Fruit fly (Drosophila melanogaster) whole organism, embryonic: ENCODE results near the gene CG13086.
A peak's percentile ranks its signal among the peaks of the same experiment; 100 is the strongest.

Source experiments
- CG10209 ChIP-seq: fragments of 200-800 bp; sonication (Bioruptor generic); optimal IDR thresholded peaks from 3 replicates; lab custom pipeline; 2017; ENCODE audit warnings: missing biosample characterization, mild to moderate bottlenecking, missing genetic modification characterization, missing genetic modification reagents
- CG10431 ChIP-seq: fragments of 200-800 bp; sonication (Bioruptor generic); optimal IDR thresholded peaks from 3 replicates; lab custom pipeline; 2018; ENCODE audit warnings: missing biosample characterization, mild to moderate bottlenecking, missing genetic modification characterization
- CG12391 ChIP-seq: fragments of 200-800 bp; sonication (Bioruptor generic); optimal IDR thresholded peaks from 3 replicates; lab custom pipeline; 2018; ENCODE audit warnings: missing biosample characterization, mild to moderate bottlenecking, missing genetic modification characterization, moderate library complexity
- CG15601 ChIP-seq: fragments of 200-800 bp; sonication (Bioruptor generic); optimal IDR thresholded peaks from 3 replicates; lab custom pipeline; 2019; ENCODE audit warnings: missing biosample characterization, mild to moderate bottlenecking, missing genetic modification characterization, moderate library complexity
- CG16863 ChIP-seq: fragments of 200-800 bp; sonication (Bioruptor generic); optimal IDR thresholded peaks from 3 replicates; lab custom pipeline; 2016; ENCODE audit warnings: missing biosample characterization, missing genetic modification characterization
- CG18764 ChIP-seq: fragments of 200-800 bp; sonication (Bioruptor generic); optimal IDR thresholded peaks from 3 replicates; lab custom pipeline; 2016; ENCODE audit warnings: missing biosample characterization, missing genetic modification characterization
- CG31388 ChIP-seq: fragments of 200-800 bp; sonication (Bioruptor generic); optimal IDR thresholded peaks from 2 replicates; lab custom pipeline; 2016; ENCODE audit warnings: missing biosample characterization, missing genetic modification characterization
- CG4328 ChIP-seq: fragments of 200-800 bp; sonication (Bioruptor generic); optimal IDR thresholded peaks from 3 replicates; lab custom pipeline; 2017; ENCODE audit warnings: missing biosample characterization, missing genetic modification reagents, missing genetic modification characterization
- CG8924 ChIP-seq: fragments of 200-800 bp; optimal IDR thresholded peaks from 3 replicates; lab custom pipeline; 2019; ENCODE audit warnings: missing biosample characterization, mild to moderate bottlenecking, missing genetic modification characterization, moderate library complexity
- D ChIP-seq, 2 experiments: fragments of 200-800 bp in 1 of 2; fragments of >200 bp in 1 of 2; sonication (Bioruptor generic) in 1 of 2; optimal IDR thresholded peaks; 2 replicates in 1 of 2; 3 replicates in 1 of 2; lab custom pipeline; 2017; ENCODE audit warnings: mild to moderate bottlenecking in 1 of 2, missing biosample characterization in 1 of 2, missing genetic modification characterization in 1 of 2, missing genetic modification reagents in 1 of 2
- Doc3 ChIP-seq: fragments of 200-800 bp; sonication (Bioruptor generic); IDR thresholded peaks from 3 replicates; pipeline ENCODE4 v1.3.6; 2022; ENCODE audit warnings: missing biosample characterization, missing genetic modification characterization; ENCODE audit not compliant: partially characterized antibody
- H15 ChIP-seq: fragments of 200-800 bp; sonication (Bioruptor generic); IDR thresholded peaks from 3 replicates; pipeline ENCODE4 v1.3.6; 2022; ENCODE audit warnings: missing biosample characterization, missing genetic modification characterization
- H2.0 ChIP-seq: fragments of 200-800 bp; sonication (Bioruptor generic); IDR thresholded peaks from 2 replicates; pipeline ENCODE4 v1.3.6; 2022; ENCODE audit warnings: missing biosample characterization, missing genetic modification characterization
- HLH3B ChIP-seq: fragments of 200-800 bp; sonication (Bioruptor generic); IDR thresholded peaks from 2 replicates; pipeline ENCODE4 v1.3.6; 2022; ENCODE audit warnings: missing biosample characterization, missing genetic modification characterization
- Hsf ChIP-seq: fragments of 200-800 bp; sonication (Bioruptor generic); optimal IDR thresholded peaks from 3 replicates; lab custom pipeline; 2016; ENCODE audit warnings: missing biosample characterization, missing genetic modification characterization
- Kr ChIP-seq: fragments of 200-800 bp; sonication (Bioruptor generic); optimal IDR thresholded peaks from 2 replicates; lab custom pipeline; 2017; ENCODE audit warnings: missing biosample characterization, mild to moderate bottlenecking, missing genetic modification characterization
- MTF-1 ChIP-seq: fragments of 200-800 bp; sonication (Bioruptor generic); optimal IDR thresholded peaks from 2 replicates; lab custom pipeline; 2018; ENCODE audit warnings: missing biosample characterization, mild to moderate bottlenecking, missing genetic modification characterization, borderline replicate concordance
- Med ChIP-seq: fragments of 200-800 bp; sonication (Bioruptor generic); peaks from one replicate; lab custom pipeline; 2016; ENCODE audit warnings: missing biosample characterization, missing genetic modification characterization, mild to moderate bottlenecking, inconsistent platforms, moderate library complexity
- Myb ChIP-seq: fragments of 200-800 bp; sonication (Bioruptor generic); optimal IDR thresholded peaks from 2 replicates; lab custom pipeline; 2016; ENCODE audit warnings: missing biosample characterization, missing genetic modification characterization
- PHDP ChIP-seq: fragments of 200-800 bp; sonication (Bioruptor generic); optimal IDR thresholded peaks from 3 replicates; lab custom pipeline; 2018; ENCODE audit warnings: missing biosample characterization, mild to moderate bottlenecking, missing genetic modification characterization, moderate library complexity
- Ravus ChIP-seq: fragments of 200-800 bp; sonication (Bioruptor generic); IDR thresholded peaks from 2 replicates; pipeline ENCODE4 v1.3.6; 2022; ENCODE audit warnings: missing biosample characterization, missing genetic modification characterization
- Sry-β ChIP-seq: fragments of 200-800 bp; sonication (Bioruptor generic); optimal IDR thresholded peaks from 2 replicates; lab custom pipeline; 2018; ENCODE audit warnings: missing biosample characterization, mild to moderate bottlenecking, missing genetic modification characterization, moderate library complexity
- Tbp ChIP-seq: fragments of >200 bp; optimal IDR thresholded peaks from 2 replicates; lab custom pipeline; 2018; ENCODE audit warnings: missing biosample characterization, missing genetic modification characterization
- Xrp1 ChIP-seq: fragments of 200-800 bp; sonication (Bioruptor generic); IDR thresholded peaks from 2 replicates; pipeline ENCODE4 v1.3.6; 2022; ENCODE audit warnings: missing biosample characterization, missing genetic modification characterization
- amos ChIP-seq: fragments of 200-800 bp; sonication (Bioruptor generic); IDR thresholded peaks from 2 replicates; pipeline ENCODE4 v1.3.6; 2022; ENCODE audit warnings: missing biosample characterization, missing genetic modification characterization; ENCODE audit not compliant: partially characterized antibody
- cad ChIP-seq: fragments of >200 bp; optimal IDR thresholded peaks from 2 replicates; lab custom pipeline; 2017; ENCODE audit warnings: missing biosample characterization, missing genetic modification characterization
- croc ChIP-seq: fragments of 200-800 bp; sonication (Bioruptor generic); conservative IDR thresholded peaks from 3 replicates; pipeline ENCODE4 v1.3.6; 2022; ENCODE audit warnings: missing biosample characterization, missing genetic modification characterization
- da ChIP-seq: fragments of 200-800 bp; sonication (Bioruptor generic); optimal IDR thresholded peaks from 2 replicates; lab custom pipeline; 2016; ENCODE audit warnings: missing biosample characterization, missing genetic modification characterization
- dimm ChIP-seq: fragments of 200-800 bp; sonication (Bioruptor generic); IDR thresholded peaks from 2 replicates; pipeline ENCODE4 v1.3.6; 2022; ENCODE audit warnings: missing biosample characterization, missing genetic modification characterization
- dmrt11E ChIP-seq: fragments of 200-800 bp; sonication (Bioruptor generic); optimal IDR thresholded peaks from 3 replicates; lab custom pipeline; 2018; ENCODE audit warnings: missing biosample characterization, mild to moderate bottlenecking, missing genetic modification characterization, moderate library complexity
- dysf ChIP-seq: fragments of 200-800 bp; sonication (Bioruptor generic); IDR thresholded peaks from 3 replicates; pipeline ENCODE4 v1.3.6; 2022; ENCODE audit warnings: missing biosample characterization, missing genetic modification characterization
- gem ChIP-seq: fragments of 200-800 bp; sonication (Bioruptor generic); optimal IDR thresholded peaks from 2 replicates; lab custom pipeline; 2019; ENCODE audit warnings: missing biosample characterization, mild to moderate bottlenecking, missing genetic modification characterization, moderate library complexity
- grn ChIP-seq: fragments of 200-800 bp; sonication (Bioruptor generic); optimal IDR thresholded peaks from 3 replicates; lab custom pipeline; 2017; ENCODE audit warnings: missing biosample characterization, missing genetic modification characterization
- gsb ChIP-seq: fragments of 200-800 bp; sonication (Bioruptor generic); IDR thresholded peaks from 2 replicates; pipeline ENCODE4 v1.3.6; 2022; ENCODE audit warnings: missing biosample characterization, missing genetic modification characterization
- ham ChIP-seq: fragments of 200-800 bp; sonication (Bioruptor generic); IDR thresholded peaks from 2 replicates; pipeline ENCODE4 v1.3.6; 2022; ENCODE audit warnings: missing biosample characterization, missing genetic modification characterization
- hb ChIP-seq: fragments of 200-800 bp; sonication (Bioruptor generic); IDR thresholded peaks from 3 replicates; pipeline ENCODE4 v1.3.6; 2022; ENCODE audit warnings: missing biosample characterization, missing genetic modification characterization; ENCODE audit not compliant: partially characterized antibody
- pita ChIP-seq: fragments of 200-800 bp; sonication (Bioruptor generic); optimal IDR thresholded peaks from 2 replicates; lab custom pipeline; 2017; ENCODE audit warnings: missing biosample characterization, mild to moderate bottlenecking, missing genetic modification characterization
- pzg ChIP-seq: fragments of 200-800 bp; sonication (Bioruptor generic); optimal IDR thresholded peaks from 3 replicates; lab custom pipeline; 2018; ENCODE audit warnings: missing biosample characterization, mild to moderate bottlenecking, missing genetic modification characterization, moderate library complexity
- slbo ChIP-seq: fragments of 200-800 bp; sonication (Bioruptor generic); IDR thresholded peaks from 2 replicates; pipeline ENCODE4 v1.3.6; 2022; ENCODE audit warnings: missing biosample characterization, missing genetic modification characterization
- tup ChIP-seq: fragments of 200-800 bp; sonication (Bioruptor generic); optimal IDR thresholded peaks from 2 replicates; lab custom pipeline; 2016; ENCODE audit warnings: missing biosample characterization, mild to moderate bottlenecking, missing genetic modification characterization, moderate library complexity
- twi ChIP-seq: fragments of 200-800 bp; optimal IDR thresholded peaks from 2 replicates; lab custom pipeline; 2019; ENCODE audit warnings: missing biosample characterization, mild to moderate bottlenecking, missing genetic modification characterization, moderate library complexity
- tx ChIP-seq: fragments of 200-800 bp; sonication (Bioruptor generic); optimal IDR thresholded peaks from 2 replicates; lab custom pipeline; 2016; ENCODE audit warnings: missing biosample characterization, missing genetic modification characterization
- zen ChIP-seq: fragments of 200-800 bp; sonication (Bioruptor generic); optimal IDR thresholded peaks from 3 replicates; lab custom pipeline; 2018; ENCODE audit warnings: missing biosample characterization, mild to moderate bottlenecking, missing genetic modification characterization, moderate library complexity

CG13086 gene

dm6 chr2L:19339023-19339422 lies 25.2 kb upstream of the CG13086 start:
- TF ChIP-seq Doc3 (GFP tag; lab: Robert Waterston, UW) (no peak), dmrt11E (tag; lab: Kevin White, UChicago) (no peak), zen (tag; lab: Kevin White, UChicago) (peak; percentile 59), pita (GFP tag; lab: Kevin White, UChicago) (no peak), HLH3B (GFP tag; lab: Robert Waterston, UW) (no peak), CG10431 (GFP tag; lab: Kevin White, UChicago) (no peak), tup (GFP tag; lab: Kevin White, UChicago) (no peak), H2.0 (no peak), cad (GFP tag; lab: Kevin White, UChicago) (peak; percentile 70), D (optimal IDR thresholded peaks at IDR 0.05; lab: Kevin White, UChicago) (peak; percentile 94), D (GFP tag; optimal IDR thresholded peaks at IDR 0.05; lab: Kevin White, UChicago) (no peak), da (GFP tag; lab: Kevin White, UChicago) (no peak), CG15601 (tag; lab: Kevin White, UChicago) (no peak), CG10209 (GFP tag; lab: Kevin White, UChicago) (no peak), Tbp (no peak), ham (no peak), gem (tag; lab: Kevin White, UChicago) (no peak), dysf (GFP tag; lab: Robert Waterston, UW) (no peak), CG16863 (no peak), amos (GFP tag; lab: Robert Waterston, UW) (no peak), H15 (GFP tag; lab: Robert Waterston, UW) (no peak), Sry-β (GFP tag; lab: Kevin White, UChicago) (no peak), croc (GFP tag; lab: Robert Waterston, UW) (no peak), tx (GFP tag; lab: Kevin White, UChicago) (no peak), CG12391 (tag; lab: Kevin White, UChicago) (no peak), grn (GFP tag; lab: Kevin White, UChicago) (peak; percentile 46), CG4328 (GFP tag; lab: Kevin White, UChicago) (no peak), gsb (GFP tag; lab: Robert Waterston, UW) (no peak), CG8924 (tag; lab: Kevin White, UChicago) (no peak), Myb (no peak), slbo (GFP tag; lab: Robert Waterston, UW) (no peak), CG18764 (GFP tag; lab: Kevin White, UChicago) (no peak), Med (GFP tag; lab: Kevin White, UChicago) (no peak), hb (no peak), PHDP (tag; lab: Kevin White, UChicago) (no peak), Hsf (GFP tag; lab: Kevin White, UChicago) (no peak), dimm (GFP tag; lab: Robert Waterston, UW) (no peak), twi (no peak), Ravus (GFP tag; lab: Robert Waterston, UW) (no peak), Kr (GFP tag; lab: Kevin White, UChicago) (peak; percentile 54), CG31388 (no peak), Xrp1 (GFP tag; lab: Robert Waterston, UW) (no peak), pzg (no peak), MTF-1 (GFP tag; lab: Kevin White, UChicago) (no peak)
- TF ChIP-seq, all 482 proteins: peak for 5
